Worm (Caenorhabditis elegans) whole organism, L3 larva: Measurements from ENCODE around the gene C11E4.8.

Experiments
- ama-1 ChIP-seq: fragments of 150-350 bp; optimal IDR thresholded peaks from 2 replicates; lab custom pipeline; 2018
- daf-12 ChIP-seq: fragments of 150-350 bp; optimal IDR thresholded peaks from 2 replicates; lab custom pipeline; 2014; ENCODE audit warnings: missing biosample characterization, missing genetic modification reagents, missing genetic modification characterization
- lin-15B ChIP-seq: fragments of 150-350 bp; optimal IDR thresholded peaks from 2 replicates; lab custom pipeline; 2014; ENCODE audit warnings: missing biosample characterization, missing genetic modification characterization
- nhr-23 ChIP-seq: fragments of 150-350 bp; optimal IDR thresholded peaks from 2 replicates; lab custom pipeline; 2014; ENCODE audit warnings: missing biosample characterization, missing genetic modification reagents, missing genetic modification characterization
- nhr-77 ChIP-seq: fragments of 150-350 bp; optimal IDR thresholded peaks from 2 replicates; lab custom pipeline; 2014; ENCODE audit warnings: missing biosample characterization, missing genetic modification characterization
- pha-4 ChIP-seq: fragments of 150-350 bp; optimal IDR thresholded peaks from 2 replicates; lab custom pipeline; 2014; ENCODE audit warnings: missing biosample characterization, missing genetic modification reagents, missing genetic modification characterization
- snpc-4 ChIP-seq: fragments of 150-350 bp; optimal IDR thresholded peaks from 2 replicates; lab custom pipeline; 2014; ENCODE audit warnings: missing biosample characterization, missing genetic modification characterization
- unc-62 ChIP-seq: fragments of 150-350 bp; sonication (generic microtip); optimal IDR thresholded peaks from 4 replicates; lab custom pipeline; 2014; ENCODE audit warnings: missing biosample characterization, missing genetic modification reagents, missing genetic modification characterization

- no peak for TF ChIP-seq ama-1 (lab: Kevin White, UChicago)
- TF ChIP-seq nhr-23 (tag; lab: Kevin White, UChicago), result no peak
- no peak for TF ChIP-seq unc-62 (GFP tag; lab: Kevin White, UChicago)
- no peak for TF ChIP-seq daf-12
- no peak for TF ChIP-seq pha-4
- TF ChIP-seq nhr-77 (tag; lab: Kevin White, UChicago), result no peak
- no peak for TF ChIP-seq snpc-4 (tag; lab: Kevin White, UChicago)
- no peak for TF ChIP-seq lin-15B (tag; lab: Kevin White, UChicago)
Measured at ce11 chrX:9597299-9597698, 22.9 kb upstream of the C11E4.8 start.
